Fruit fly (Drosophila melanogaster) whole organism, embryonic: Measurements from ENCODE around the gene Prtl99C.

Source experiments
- Antp ChIP-seq: fragments of 200-800 bp; sonication (Bioruptor generic); optimal IDR thresholded peaks from 3 replicates; lab custom pipeline; 2016; ENCODE audit warnings: missing biosample characterization, missing genetic modification characterization
- CG11085 ChIP-seq: fragments of 200-800 bp; sonication (Bioruptor generic); IDR thresholded peaks from 2 replicates; pipeline ENCODE4 v1.3.6; 2022; ENCODE audit warnings: missing biosample characterization, missing genetic modification characterization
- CG13296 ChIP-seq: fragments of 200-800 bp; sonication (Bioruptor generic); optimal IDR thresholded peaks from 3 replicates; lab custom pipeline; 2018; ENCODE audit warnings: missing biosample characterization, mild to moderate bottlenecking, missing genetic modification characterization
- CG14014 ChIP-seq: fragments of 200-800 bp; sonication (Bioruptor generic); IDR thresholded peaks from 2 replicates; pipeline ENCODE4 v1.3.6; 2022; ENCODE audit warnings: missing biosample characterization, missing genetic modification characterization
- CG15514 ChIP-seq: fragments of 200-800 bp; sonication (Bioruptor generic); optimal IDR thresholded peaks from 3 replicates; lab custom pipeline; 2017; ENCODE audit warnings: missing biosample characterization, missing genetic modification characterization, mild to moderate bottlenecking, moderate library complexity, missing genetic modification reagents
- CG16863 ChIP-seq: fragments of 200-800 bp; sonication (Bioruptor generic); optimal IDR thresholded peaks from 3 replicates; lab custom pipeline; 2016; ENCODE audit warnings: missing biosample characterization, missing genetic modification characterization
- CG2678 ChIP-seq: fragments of 200-800 bp; sonication (Bioruptor generic); optimal IDR thresholded peaks from 3 replicates; lab custom pipeline; 2019; ENCODE audit warnings: missing biosample characterization, mild to moderate bottlenecking, missing genetic modification characterization, moderate library complexity
- CG3281 ChIP-seq: fragments of 200-800 bp; sonication (Bioruptor generic); optimal IDR thresholded peaks from 3 replicates; lab custom pipeline; 2017; ENCODE audit warnings: missing biosample characterization, mild to moderate bottlenecking, missing genetic modification characterization
- CG34224 ChIP-seq: fragments of 200-800 bp; sonication (Bioruptor generic); IDR thresholded peaks from 3 replicates; pipeline ENCODE4 v1.3.6; 2022; ENCODE audit warnings: missing biosample characterization, missing genetic modification characterization; ENCODE audit not compliant: partially characterized antibody
- CG3847 ChIP-seq: fragments of 200-800 bp; sonication (Bioruptor generic); IDR thresholded peaks from 2 replicates; pipeline ENCODE4 v1.3.6; 2022; ENCODE audit warnings: missing biosample characterization, missing genetic modification characterization
- CG4404 ChIP-seq: fragments of 200-800 bp; sonication (Bioruptor generic); IDR thresholded peaks from 2 replicates; pipeline ENCODE4 v1.3.6; 2022; ENCODE audit warnings: missing biosample characterization, missing genetic modification characterization
- CG4424 ChIP-seq: fragments of 200-800 bp; sonication (Bioruptor generic); optimal IDR thresholded peaks from 3 replicates; lab custom pipeline; 2016; ENCODE audit warnings: missing biosample characterization, missing genetic modification characterization
- CG5245 ChIP-seq: fragments of 200-800 bp; sonication (Bioruptor generic); optimal IDR thresholded peaks from 3 replicates; lab custom pipeline; 2016; ENCODE audit warnings: missing biosample characterization, missing genetic modification characterization
- CG5953 ChIP-seq: fragments of 200-800 bp; sonication (Bioruptor generic); IDR thresholded peaks from 2 replicates; pipeline ENCODE4 v1.3.6; 2022; ENCODE audit warnings: missing biosample characterization, missing genetic modification characterization
- CG6683 ChIP-seq: fragments of 200-800 bp; sonication (Bioruptor generic); optimal IDR thresholded peaks from 2 replicates; lab custom pipeline; 2017; ENCODE audit warnings: missing biosample characterization, mild to moderate bottlenecking, missing genetic modification characterization, missing genetic modification reagents
- CG7357 ChIP-seq: fragments of 200-800 bp; sonication (Bioruptor generic); IDR thresholded peaks from 3 replicates; pipeline ENCODE4 v1.3.6; 2022; ENCODE audit warnings: missing biosample characterization, missing genetic modification characterization
- CG9437 ChIP-seq: fragments of 200-800 bp; sonication (Bioruptor generic); optimal IDR thresholded peaks from 2 replicates; lab custom pipeline; 2018; ENCODE audit warnings: missing biosample characterization, mild to moderate bottlenecking, missing genetic modification characterization
- CHES-1-like ChIP-seq: fragments of 200-800 bp; sonication (Bioruptor generic); optimal IDR thresholded peaks from 2 replicates; lab custom pipeline; 2016; ENCODE audit warnings: missing biosample characterization, missing genetic modification characterization
- Dfd ChIP-seq, 2 experiments: fragments of >200 bp; optimal IDR thresholded peaks; 2 replicates each; lab custom pipeline; 2017; ENCODE audit warnings: missing biosample characterization in 2 of 2, missing genetic modification characterization in 2 of 2
- Dip2 ChIP-seq: fragments of 200-800 bp; sonication (Bioruptor generic); IDR thresholded peaks from 2 replicates; pipeline ENCODE4 v1.3.6; 2022; ENCODE audit warnings: missing biosample characterization, missing genetic modification characterization
- Ets97D ChIP-seq: fragments of 200-800 bp; sonication (Bioruptor generic); optimal IDR thresholded peaks from 3 replicates; lab custom pipeline; 2016; ENCODE audit warnings: missing biosample characterization, missing genetic modification characterization
- Gsc ChIP-seq: fragments of 200-800 bp; sonication (Bioruptor generic); IDR thresholded peaks from 2 replicates; pipeline ENCODE4 v1.3.6; 2022; ENCODE audit warnings: missing biosample characterization, missing genetic modification characterization
- HLHmδ ChIP-seq: fragments of 200-800 bp; sonication (Bioruptor generic); optimal IDR thresholded peaks from 2 replicates; lab custom pipeline; 2018; ENCODE audit warnings: missing biosample characterization, mild to moderate bottlenecking, missing genetic modification characterization, moderate library complexity
- Hmx ChIP-seq: fragments of 200-800 bp; sonication (Bioruptor generic); optimal IDR thresholded peaks from 2 replicates; lab custom pipeline; 2016; ENCODE audit warnings: missing biosample characterization, missing genetic modification characterization
- NC2α ChIP-seq: fragments of 200-800 bp; sonication (Bioruptor generic); optimal IDR thresholded peaks from 2 replicates; lab custom pipeline; 2016; ENCODE audit warnings: missing biosample characterization, missing genetic modification characterization
- Pdp1 ChIP-seq, 2 experiments: fragments of 200-800 bp; sonication (Bioruptor generic); optimal IDR thresholded peaks; 3 replicates each; lab custom pipeline; 2016; ENCODE audit warnings: missing biosample characterization in 2 of 2, missing genetic modification characterization in 2 of 2, mild to moderate bottlenecking in 1 of 2, moderate library complexity in 1 of 2
- Scr ChIP-seq: fragments of 200-800 bp; sonication (Bioruptor generic); IDR thresholded peaks from 2 replicates; pipeline ENCODE4 v1.3.6; 2022; ENCODE audit warnings: missing biosample characterization, missing genetic modification characterization; ENCODE audit not compliant: partially characterized antibody
- Side ChIP-seq: fragments of 200-800 bp; sonication (Bioruptor generic); optimal IDR thresholded peaks from 2 replicates; lab custom pipeline; 2016; ENCODE audit warnings: missing biosample characterization, missing genetic modification characterization
- Ssrp ChIP-seq: fragments of 200-800 bp; sonication (Bioruptor generic); optimal IDR thresholded peaks from 2 replicates; lab custom pipeline; 2018; ENCODE audit warnings: missing biosample characterization, mild to moderate bottlenecking, missing genetic modification characterization, moderate library complexity
- Trl ChIP-seq, 3 experiments: fragments of >200 bp in 2 of 3; fragments of 200-800 bp in 1 of 3; sonication (Bioruptor generic) in 1 of 3; optimal IDR thresholded peaks; 2 replicates in 1 of 3; 3 replicates in 2 of 3; lab custom pipeline; 2016 to 2017; ENCODE audit warnings: missing biosample characterization in 1 of 3, missing genetic modification characterization in 1 of 3
- ap ChIP-seq: fragments of 200-800 bp; sonication (Bioruptor generic); IDR thresholded peaks from 2 replicates; pipeline ENCODE4 v1.3.6; 2022; ENCODE audit warnings: missing biosample characterization, missing genetic modification characterization
- ash1 ChIP-seq: fragments of 200-800 bp; sonication (Bioruptor generic); optimal IDR thresholded peaks from 2 replicates; lab custom pipeline; 2018; ENCODE audit warnings: missing biosample characterization, mild to moderate bottlenecking, missing genetic modification characterization
- cg ChIP-seq: fragments of 200-800 bp; sonication (Bioruptor generic); optimal IDR thresholded peaks from 3 replicates; lab custom pipeline; 2019; ENCODE audit warnings: missing biosample characterization, mild to moderate bottlenecking, missing genetic modification characterization, moderate library complexity
- chinmo ChIP-seq: fragments of 200-800 bp; sonication (Bioruptor generic); IDR thresholded peaks from 4 replicates; pipeline ENCODE4 v1.3.6; 2022; ENCODE audit warnings: missing biosample characterization, missing genetic modification characterization; ENCODE audit not compliant: partially characterized antibody
- croc ChIP-seq: fragments of 200-800 bp; sonication (Bioruptor generic); conservative IDR thresholded peaks from 3 replicates; pipeline ENCODE4 v1.3.6; 2022; ENCODE audit warnings: missing biosample characterization, missing genetic modification characterization
- crol ChIP-seq: fragments of 200-800 bp; sonication (Bioruptor generic); IDR thresholded peaks from 2 replicates; pipeline ENCODE4 v1.3.6; 2022; ENCODE audit warnings: missing biosample characterization, missing genetic modification characterization
- dmrt11E ChIP-seq: fragments of 200-800 bp; sonication (Bioruptor generic); optimal IDR thresholded peaks from 3 replicates; lab custom pipeline; 2018; ENCODE audit warnings: missing biosample characterization, mild to moderate bottlenecking, missing genetic modification characterization, moderate library complexity
- dpn ChIP-seq, 2 experiments: fragments of 200-800 bp; sonication (Bioruptor generic); optimal IDR thresholded peaks; 3 replicates each; lab custom pipeline; 2016; ENCODE audit warnings: missing biosample characterization in 2 of 2, missing genetic modification characterization in 2 of 2
- emc ChIP-seq: fragments of 200-800 bp; sonication (Bioruptor generic); optimal IDR thresholded peaks from 2 replicates; lab custom pipeline; 2016; ENCODE audit warnings: missing biosample characterization, missing genetic modification characterization
- exex ChIP-seq: fragments of 200-800 bp; sonication (Bioruptor generic); optimal IDR thresholded peaks from 4 replicates; lab custom pipeline; 2018; ENCODE audit warnings: missing biosample characterization, mild to moderate bottlenecking, missing genetic modification characterization, moderate library complexity
- fd3F ChIP-seq: fragments of 200-800 bp; sonication (Bioruptor generic); optimal IDR thresholded peaks from 2 replicates; lab custom pipeline; 2018; ENCODE audit warnings: missing biosample characterization, mild to moderate bottlenecking, missing genetic modification characterization, moderate library complexity
- grn ChIP-seq: fragments of 200-800 bp; sonication (Bioruptor generic); optimal IDR thresholded peaks from 3 replicates; lab custom pipeline; 2017; ENCODE audit warnings: missing biosample characterization, missing genetic modification characterization
- hbn ChIP-seq: fragments of 200-800 bp; sonication (Bioruptor generic); IDR thresholded peaks from 2 replicates; pipeline ENCODE4 v1.3.6; 2022; ENCODE audit warnings: missing biosample characterization, missing genetic modification characterization; ENCODE audit not compliant: partially characterized antibody
- lab ChIP-seq: fragments of 200-800 bp; sonication (Bioruptor generic); optimal IDR thresholded peaks from 3 replicates; lab custom pipeline; 2017; ENCODE audit warnings: missing biosample characterization, missing genetic modification characterization, mild to moderate bottlenecking, moderate library complexity, missing genetic modification reagents
- pan ChIP-seq, 4 experiments: fragments of >200 bp in 3 of 4; fragments of 200-800 bp in 1 of 4; sonication (Bioruptor generic) in 1 of 4; optimal IDR thresholded peaks in 3 of 4; IDR thresholded peaks in 1 of 4; 2 replicates each; pipeline versions ENCODE4 v1.3.6 to Lab custom; 2017 to 2022; ENCODE audit warnings: missing biosample characterization in 2 of 4, missing genetic modification characterization in 2 of 4, mixed read lengths in 1 of 4
- peb ChIP-seq: fragments of 200-800 bp; sonication (Bioruptor generic); IDR thresholded peaks from 2 replicates; pipeline ENCODE4 v1.3.6; 2022; ENCODE audit warnings: missing biosample characterization, missing genetic modification characterization
- phol ChIP-seq: fragments of 200-800 bp; sonication (Bioruptor generic); optimal IDR thresholded peaks from 3 replicates; lab custom pipeline; 2018; ENCODE audit warnings: missing biosample characterization, mild to moderate bottlenecking, missing genetic modification characterization, moderate library complexity
- zf30C ChIP-seq: fragments of 200-800 bp; sonication (Bioruptor generic); optimal IDR thresholded peaks from 3 replicates; lab custom pipeline; 2018; ENCODE audit warnings: missing biosample characterization, mild to moderate bottlenecking, missing genetic modification characterization

Gene Prtl99C

DNA sequence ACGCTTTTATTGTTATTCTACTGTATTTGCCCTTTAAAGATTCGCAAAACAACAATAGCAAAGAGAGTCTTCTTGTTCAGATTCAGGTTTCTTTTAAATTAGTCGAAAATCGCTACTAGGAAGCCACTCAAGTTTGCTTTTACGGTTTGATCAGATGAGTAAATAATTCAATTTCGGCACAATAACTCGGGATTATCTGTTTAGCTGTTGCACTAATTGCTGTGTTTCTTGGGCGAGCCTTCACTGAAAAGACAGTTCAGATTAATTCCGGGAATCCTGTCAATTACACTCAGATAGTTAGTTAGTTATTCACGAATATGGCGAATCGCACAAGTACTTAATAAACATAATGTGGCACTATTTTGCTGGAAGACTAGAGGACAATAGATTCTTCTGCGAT is 31.0 kb downstream of the Prtl99C start (continued):
- TF ChIP-seq pan (optimal IDR thresholded peaks at IDR 0.05; lab: Kevin White, UChicago): no peak
- no peak for TF ChIP-seq pan (GFP tag; optimal IDR thresholded peaks at IDR 0.05 in 1 of 2, IDR thresholded peaks at IDR 0.05 in 1 of 2)
- TF ChIP-seq Gsc (GFP tag; lab: Robert Waterston, UW): no peak
- TF ChIP-seq CG15514: no peak
- no peak for TF ChIP-seq CG5245
- no peak for TF ChIP-seq peb (GFP tag; lab: Robert Waterston, UW)
- no peak for TF ChIP-seq CG11085 (GFP tag; lab: Robert Waterston, UW)
- no peak for TF ChIP-seq ash1 (GFP tag; lab: Kevin White, UChicago)
- no peak for TF ChIP-seq Antp (GFP tag; lab: Kevin White, UChicago)
- no peak for TF ChIP-seq HLHmδ (GFP tag; lab: Kevin White, UChicago)
- TF ChIP-seq Ets97D: no peak
- TF ChIP-seq Side (GFP tag; lab: Kevin White, UChicago): no peak
- TF ChIP-seq CG3847: no peak
- TF ChIP-seq CHES-1-like (GFP tag; lab: Kevin White, UChicago): no peak
- peak; percentile 5 for TF ChIP-seq CG3281 (GFP tag; lab: Kevin White, UChicago)
- TF ChIP-seq Dip2: no peak
- peak; percentile 29 for TF ChIP-seq CG2678 (tag; lab: Kevin White, UChicago)
- TF ChIP-seq dmrt11E (tag; lab: Kevin White, UChicago): no peak
- TF ChIP-seq phol (tag; lab: Kevin White, UChicago): no peak
- no peak for TF ChIP-seq ap (GFP tag; lab: Robert Waterston, UW)
- no peak for TF ChIP-seq CG9437 (GFP tag; lab: Kevin White, UChicago)
- no peak for TF ChIP-seq Scr
- TF ChIP-seq fd3F (GFP tag; lab: Kevin White, UChicago): no peak
- TF ChIP-seq, all 482 proteins: peak for 18

DNA sequence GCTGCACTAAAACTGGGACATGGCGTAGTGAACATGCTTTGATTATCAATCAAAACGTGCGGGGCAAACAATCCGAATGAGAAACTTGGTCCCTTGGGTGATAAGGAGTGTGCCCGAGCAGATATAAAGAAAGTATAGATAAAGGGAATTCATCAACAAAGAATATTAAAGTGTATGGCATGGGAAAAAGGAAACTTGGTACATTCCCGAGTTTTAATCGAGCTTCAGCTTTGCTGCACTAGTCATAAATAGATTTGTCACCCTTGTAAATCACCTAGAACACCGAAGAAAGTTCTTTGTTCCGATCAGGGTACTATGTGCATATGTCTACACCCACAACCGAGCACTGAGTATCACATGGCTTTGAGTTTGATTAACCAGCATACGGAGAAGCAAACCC is 31.7 kb downstream of the Prtl99C start:
- TF ChIP-seq CG7357 (GFP tag; lab: Robert Waterston, UW): no peak

- TF ChIP-seq CG6683 (GFP tag; lab: Kevin White, UChicago) (no peak), Dfd (GFP tag; optimal IDR thresholded peaks at IDR 0.05; lab: Kevin White, UChicago) (no peak), CG13296 (GFP tag; lab: Kevin White, UChicago) (peak; percentile 25), croc (GFP tag; lab: Robert Waterston, UW) (no peak), Pdp1 (GFP tag; optimal IDR thresholded peaks at IDR 0.05; lab: Kevin White, UChicago) (peak in 1 of 2 experiments; percentile 0), CG16863 (no peak), cg (GFP tag; lab: Kevin White, UChicago) (peak; percentile 25), Ssrp (tag; lab: Kevin White, UChicago) (no peak), emc (no peak), crol (GFP tag; lab: Robert Waterston, UW) (no peak), lab (no peak), CG14014 (no peak), NC2α (GFP tag; lab: Kevin White, UChicago) (no peak), CG4424 (GFP tag; lab: Kevin White, UChicago) (no peak), CG34224 (peak; percentile 33; the same call in 1 of the 3 replicates), Trl (optimal IDR thresholded peaks at IDR 0.05; lab: Kevin White, UChicago) (peak in 1 of 2 experiments; percentile 0), Trl (GFP tag; optimal IDR thresholded peaks at IDR 0.05; lab: Kevin White, UChicago) (no peak), CG5953 (GFP tag; lab: Robert Waterston, UW) (no peak), CG4404 (GFP tag; lab: Robert Waterston, UW) (no peak), exex (tag; lab: Kevin White, UChicago) (peak; percentile 64), hbn (GFP tag; lab: Robert Waterston, UW) (no peak), Hmx (GFP tag; lab: Kevin White, UChicago) (no peak), grn (GFP tag; lab: Kevin White, UChicago) (peak; percentile 94), zf30C (GFP tag; lab: Kevin White, UChicago) (no peak), chinmo (GFP tag; lab: Robert Waterston, UW) (peak; percentile 67; the same call in 2 of the 4 replicates), dpn (GFP tag; optimal IDR thresholded peaks at IDR 0.05; lab: Kevin White, UChicago) (no peak)
Observed at dm6 chr3R:29867895-29868294, 32.1 kb downstream of the Prtl99C start.
